Worm (Caenorhabditis elegans): Measurements from ENCODE around the gene H41C03.1.

DNA sequence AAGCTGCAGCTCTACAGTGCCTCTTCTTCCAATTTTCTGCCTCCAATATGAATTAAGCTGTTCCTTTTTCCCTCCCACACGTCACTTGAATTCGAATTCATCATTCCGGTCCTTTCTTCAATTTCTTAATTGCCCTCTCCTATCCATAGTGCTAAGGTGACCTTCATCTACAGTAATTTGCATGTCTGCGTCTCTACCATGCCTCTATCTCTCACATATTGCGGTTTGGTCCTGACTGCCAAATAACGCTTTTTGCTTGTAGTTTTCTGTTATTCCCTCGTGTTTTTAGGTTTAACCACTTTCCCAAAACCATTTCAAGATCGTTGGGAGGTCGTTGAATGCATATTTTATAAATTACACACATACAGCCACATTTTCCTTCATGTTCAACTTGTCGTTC lies 26.5 kb downstream of the H41C03.1 start:
- TF ChIP-seq nhr-12 (tag; optimal IDR thresholded peaks at IDR 0.05): no peak
- TF ChIP-seq aha-1 (tag; optimal IDR thresholded peaks at IDR 0.05): no peak
- no peak for TF ChIP-seq unc-62 (GFP tag; optimal IDR thresholded peaks at IDR 0.05)
- TF ChIP-seq sox-4 (tag; optimal IDR thresholded peaks at IDR 0.05): no peak
- TF ChIP-seq pax-3 (tag; optimal IDR thresholded peaks at IDR 0.05): no peak
- no peak for TF ChIP-seq lin-15B (tag; optimal IDR thresholded peaks at IDR 0.05)
- TF ChIP-seq ama-1 (optimal IDR thresholded peaks at IDR 0.05): no peak
- TF ChIP-seq tbx-2 (tag; optimal IDR thresholded peaks at IDR 0.05): no peak
